Worm (Caenorhabditis elegans) whole organism, late embryonic: ENCODE measurements around the gene C09F12.3.

Source experiments
- ama-1 ChIP-seq: fragments of 150-350 bp; optimal IDR thresholded peaks from 2 replicates; lab custom pipeline; 2014
- ceh-24 ChIP-seq: sonication (generic microtip); optimal IDR thresholded peaks from 2 replicates; lab custom pipeline; 2016; ENCODE audit warnings: mild to moderate bottlenecking, missing genetic modification characterization, missing compliant biosample characterization
- elt-2 ChIP-seq: sonication (generic microtip); optimal IDR thresholded peaks from 2 replicates; lab custom pipeline; 2016; ENCODE audit warnings: missing genetic modification reagents, missing genetic modification characterization, missing compliant biosample characterization
- fkh-6 ChIP-seq: sonication (generic microtip); optimal IDR thresholded peaks from 2 replicates; lab custom pipeline; 2016; ENCODE audit warnings: missing genetic modification characterization, missing compliant biosample characterization
- nfya-1 ChIP-seq: sonication (generic microtip); optimal IDR thresholded peaks from 2 replicates; lab custom pipeline; 2017; ENCODE audit warnings: missing genetic modification characterization, mild to moderate bottlenecking, missing compliant biosample characterization, antibody characterized with exemption, moderate library complexity
- nhr-11 ChIP-seq: fragments of 150-350 bp; optimal IDR thresholded peaks from 2 replicates; lab custom pipeline; 2014; ENCODE audit warnings: missing biosample characterization, missing genetic modification characterization
- pax-1 ChIP-seq: fragments of 150-350 bp; optimal IDR thresholded peaks from 2 replicates; lab custom pipeline; 2014; ENCODE audit warnings: missing biosample characterization, missing genetic modification characterization
- sox-2 ChIP-seq: fragments of 200-800 bp; sonication (Bioruptor generic); IDR thresholded peaks from 2 replicates; pipeline ENCODE4 v1.3.6; 2022; ENCODE audit warnings: missing genetic modification reagents, missing genetic modification characterization, missing compliant biosample characterization
- unc-55 ChIP-seq: sonication (generic microtip); optimal IDR thresholded peaks from 2 replicates; lab custom pipeline; 2017; ENCODE audit warnings: missing biosample characterization, missing genetic modification reagents, missing genetic modification characterization

- TF ChIP-seq sox-2 (GFP tag; lab: Robert Waterston, UW) (no peak), fkh-6 (tag; lab: Kevin White, UChicago) (no peak), ceh-24 (tag; lab: Kevin White, UChicago) (no peak), nhr-11 (no peak), ama-1 (no peak), unc-55 (GFP tag; lab: Kevin White, UChicago) (no peak), elt-2 (tag; lab: Kevin White, UChicago) (peak; percentile 78), nfya-1 (tag; lab: Kevin White, UChicago) (peak; percentile 10), pax-1 (no peak)
These were observed 6.3 kb downstream of the C09F12.3 start for ce11 chrX:11036114-11037087.
